Fruit fly (Drosophila melanogaster) whole organism, embryonic: ENCODE results near the gene unc-4.

ENCODE experiments used
- CG10321 ChIP-seq: fragments of 200-800 bp; sonication (Bioruptor generic); IDR thresholded peaks from 2 replicates; pipeline ENCODE4 v1.3.6; 2022; ENCODE audit warnings: missing biosample characterization, missing genetic modification characterization
- CG11696 ChIP-seq: fragments of 200-800 bp; sonication (Bioruptor generic); IDR thresholded peaks from 2 replicates; pipeline ENCODE4 v1.3.6; 2022; ENCODE audit warnings: missing biosample characterization, missing genetic modification characterization
- CG1233 ChIP-seq: fragments of 200-800 bp; sonication (Bioruptor generic); optimal IDR thresholded peaks from 4 replicates; lab custom pipeline; 2018; ENCODE audit warnings: missing biosample characterization, mild to moderate bottlenecking, missing genetic modification characterization
- CG15073 ChIP-seq: fragments of 200-800 bp; sonication (Bioruptor generic); optimal IDR thresholded peaks from 2 replicates; lab custom pipeline; 2016; ENCODE audit warnings: missing biosample characterization, missing genetic modification characterization
- CG15601 ChIP-seq: fragments of 200-800 bp; sonication (Bioruptor generic); optimal IDR thresholded peaks from 3 replicates; lab custom pipeline; 2019; ENCODE audit warnings: missing biosample characterization, mild to moderate bottlenecking, missing genetic modification characterization, moderate library complexity
- CG16863 ChIP-seq: fragments of 200-800 bp; sonication (Bioruptor generic); optimal IDR thresholded peaks from 3 replicates; lab custom pipeline; 2016; ENCODE audit warnings: missing biosample characterization, missing genetic modification characterization
- CG1832 ChIP-seq: fragments of 200-800 bp; sonication (Bioruptor generic); optimal IDR thresholded peaks from 2 replicates; lab custom pipeline; 2017; ENCODE audit warnings: missing biosample characterization, mild to moderate bottlenecking, missing genetic modification characterization, inconsistent platforms
- CG2202 ChIP-seq: fragments of 200-800 bp; sonication (Bioruptor generic); optimal IDR thresholded peaks from 2 replicates; lab custom pipeline; 2018; ENCODE audit warnings: missing biosample characterization, mild to moderate bottlenecking, missing genetic modification characterization
- CG30403 ChIP-seq: fragments of 200-800 bp; sonication (Bioruptor generic); optimal IDR thresholded peaks from 3 replicates; lab custom pipeline; 2016; ENCODE audit warnings: missing biosample characterization, missing genetic modification characterization
- CG30431 ChIP-seq: fragments of 200-800 bp; sonication (Bioruptor generic); optimal IDR thresholded peaks from 2 replicates; lab custom pipeline; 2017; ENCODE audit warnings: missing biosample characterization, missing genetic modification characterization
- CG3065 ChIP-seq: fragments of 200-800 bp; sonication (Bioruptor generic); optimal IDR thresholded peaks from 2 replicates; lab custom pipeline; 2016; ENCODE audit warnings: missing biosample characterization, missing genetic modification characterization
- CG3847 ChIP-seq: fragments of 200-800 bp; sonication (Bioruptor generic); IDR thresholded peaks from 2 replicates; pipeline ENCODE4 v1.3.6; 2022; ENCODE audit warnings: missing biosample characterization, missing genetic modification characterization
- CG6254 ChIP-seq: fragments of 200-800 bp; sonication (Bioruptor generic); optimal IDR thresholded peaks from 3 replicates; lab custom pipeline; 2017; ENCODE audit warnings: mild to moderate bottlenecking, missing biosample characterization, missing genetic modification reagents, missing genetic modification characterization
- CG6689 ChIP-seq: fragments of 200-800 bp; sonication (Bioruptor generic); IDR thresholded peaks from 2 replicates; pipeline ENCODE4 v1.3.6; 2022; ENCODE audit warnings: missing biosample characterization, missing genetic modification characterization
- CG7357 ChIP-seq: fragments of 200-800 bp; sonication (Bioruptor generic); IDR thresholded peaks from 3 replicates; pipeline ENCODE4 v1.3.6; 2022; ENCODE audit warnings: missing biosample characterization, missing genetic modification characterization
- CG7372 ChIP-seq: fragments of 200-800 bp; sonication (Bioruptor generic); IDR thresholded peaks from 2 replicates; pipeline ENCODE4 v1.3.6; 2022; ENCODE audit warnings: missing biosample characterization, missing genetic modification characterization
- CG8089 ChIP-seq: fragments of 200-800 bp; sonication (Bioruptor generic); optimal IDR thresholded peaks from 3 replicates; lab custom pipeline; 2016; ENCODE audit warnings: missing biosample characterization, missing genetic modification characterization
- CG8924 ChIP-seq: fragments of 200-800 bp; optimal IDR thresholded peaks from 3 replicates; lab custom pipeline; 2019; ENCODE audit warnings: missing biosample characterization, mild to moderate bottlenecking, missing genetic modification characterization, moderate library complexity
- CG9437 ChIP-seq: fragments of 200-800 bp; sonication (Bioruptor generic); optimal IDR thresholded peaks from 2 replicates; lab custom pipeline; 2018; ENCODE audit warnings: missing biosample characterization, mild to moderate bottlenecking, missing genetic modification characterization
- Dip2 ChIP-seq: fragments of 200-800 bp; sonication (Bioruptor generic); IDR thresholded peaks from 2 replicates; pipeline ENCODE4 v1.3.6; 2022; ENCODE audit warnings: missing biosample characterization, missing genetic modification characterization
- Ets65A ChIP-seq: fragments of 200-800 bp; sonication (Bioruptor generic); peaks from one replicate; lab custom pipeline; 2016; ENCODE audit warnings: missing biosample characterization, missing genetic modification characterization
- HLH4C ChIP-seq: fragments of 200-800 bp; sonication (Bioruptor generic); IDR thresholded peaks from 3 replicates; pipeline ENCODE4 v1.3.6; 2022; ENCODE audit warnings: missing biosample characterization, missing genetic modification characterization; ENCODE audit not compliant: partially characterized antibody
- Jarid2 ChIP-seq: fragments of 200-800 bp; sonication (Bioruptor generic); optimal IDR thresholded peaks from 3 replicates; lab custom pipeline; 2017; ENCODE audit warnings: mild to moderate bottlenecking, missing biosample characterization, missing genetic modification reagents, missing genetic modification characterization
- Med ChIP-seq: fragments of 200-800 bp; sonication (Bioruptor generic); peaks from one replicate; lab custom pipeline; 2016; ENCODE audit warnings: missing biosample characterization, missing genetic modification characterization, mild to moderate bottlenecking, inconsistent platforms, moderate library complexity
- Nf-YB ChIP-seq: fragments of 200-800 bp; sonication (Bioruptor generic); optimal IDR thresholded peaks from 3 replicates; lab custom pipeline; 2019; ENCODE audit warnings: missing biosample characterization, mild to moderate bottlenecking, missing genetic modification characterization, moderate library complexity
- Nf-YC ChIP-seq: fragments of 200-800 bp; optimal IDR thresholded peaks from 3 replicates; lab custom pipeline; 2019; ENCODE audit warnings: missing biosample characterization, mild to moderate bottlenecking, missing genetic modification characterization, moderate library complexity
- Oli ChIP-seq: fragments of 200-800 bp; sonication (Bioruptor generic); optimal IDR thresholded peaks from 2 replicates; lab custom pipeline; 2018; ENCODE audit warnings: missing biosample characterization, mild to moderate bottlenecking, missing genetic modification characterization, moderate library complexity
- Sox100B ChIP-seq: fragments of 200-800 bp; sonication (Bioruptor generic); optimal IDR thresholded peaks from 3 replicates; lab custom pipeline; 2018; ENCODE audit warnings: missing biosample characterization, mild to moderate bottlenecking, missing genetic modification characterization
- Sox102F ChIP-seq: fragments of 200-800 bp; sonication (Bioruptor generic); optimal IDR thresholded peaks from 2 replicates; lab custom pipeline; 2018; ENCODE audit warnings: missing biosample characterization, mild to moderate bottlenecking, missing genetic modification characterization, moderate library complexity
- Vsx1 ChIP-seq: fragments of 200-800 bp; sonication (Bioruptor generic); optimal IDR thresholded peaks from 2 replicates; lab custom pipeline; 2017; ENCODE audit warnings: missing biosample characterization, mild to moderate bottlenecking, missing genetic modification characterization, missing genetic modification reagents
- Xrp1 ChIP-seq: fragments of 200-800 bp; sonication (Bioruptor generic); IDR thresholded peaks from 2 replicates; pipeline ENCODE4 v1.3.6; 2022; ENCODE audit warnings: missing biosample characterization, missing genetic modification characterization
- cad ChIP-seq: fragments of >200 bp; optimal IDR thresholded peaks from 2 replicates; lab custom pipeline; 2017; ENCODE audit warnings: missing biosample characterization, missing genetic modification characterization
- chn ChIP-seq: fragments of 200-800 bp; sonication (Bioruptor generic); optimal IDR thresholded peaks from 2 replicates; lab custom pipeline; 2016; ENCODE audit warnings: missing biosample characterization, missing genetic modification characterization
- crol ChIP-seq: fragments of 200-800 bp; sonication (Bioruptor generic); IDR thresholded peaks from 2 replicates; pipeline ENCODE4 v1.3.6; 2022; ENCODE audit warnings: missing biosample characterization, missing genetic modification characterization
- fu2 ChIP-seq: fragments of 200-800 bp; sonication (Bioruptor generic); optimal IDR thresholded peaks from 2 replicates; lab custom pipeline; 2016; ENCODE audit warnings: missing biosample characterization, missing genetic modification characterization
- grn ChIP-seq: fragments of 200-800 bp; sonication (Bioruptor generic); optimal IDR thresholded peaks from 3 replicates; lab custom pipeline; 2017; ENCODE audit warnings: missing biosample characterization, missing genetic modification characterization
- hbn ChIP-seq: fragments of 200-800 bp; sonication (Bioruptor generic); IDR thresholded peaks from 2 replicates; pipeline ENCODE4 v1.3.6; 2022; ENCODE audit warnings: missing biosample characterization, missing genetic modification characterization; ENCODE audit not compliant: partially characterized antibody
- kni ChIP-seq: fragments of 200-800 bp; sonication (Bioruptor generic); optimal IDR thresholded peaks from 3 replicates; lab custom pipeline; 2017; ENCODE audit warnings: mild to moderate bottlenecking, missing biosample characterization, missing genetic modification reagents, missing genetic modification characterization
- lab ChIP-seq: fragments of 200-800 bp; sonication (Bioruptor generic); optimal IDR thresholded peaks from 3 replicates; lab custom pipeline; 2017; ENCODE audit warnings: missing biosample characterization, missing genetic modification characterization, mild to moderate bottlenecking, moderate library complexity, missing genetic modification reagents
- lov ChIP-seq, 2 experiments: fragments of 200-800 bp in 1 of 2; fragments of >200 bp in 1 of 2; sonication (Bioruptor generic) in 1 of 2; IDR thresholded peaks in 1 of 2; optimal IDR thresholded peaks in 1 of 2; 2 replicates in 1 of 2; 3 replicates in 1 of 2; pipeline versions ENCODE4 v1.3.6 to Lab custom; 2017 to 2022; ENCODE audit warnings: missing biosample characterization in 1 of 2, missing genetic modification characterization in 1 of 2
- ro ChIP-seq: fragments of 200-800 bp; sonication (Bioruptor generic); IDR thresholded peaks from 2 replicates; pipeline ENCODE4 v1.3.6; 2022; ENCODE audit warnings: missing biosample characterization, missing genetic modification characterization
- sens ChIP-seq: fragments of 200-800 bp; sonication (Bioruptor generic); peaks from one replicate; lab custom pipeline; 2016; ENCODE audit warnings: missing biosample characterization, missing genetic modification characterization
- slbo ChIP-seq: fragments of 200-800 bp; sonication (Bioruptor generic); IDR thresholded peaks from 2 replicates; pipeline ENCODE4 v1.3.6; 2022; ENCODE audit warnings: missing biosample characterization, missing genetic modification characterization
- wdn ChIP-seq: fragments of 200-800 bp; sonication (Bioruptor generic); IDR thresholded peaks from 2 replicates; pipeline ENCODE4 v1.3.6; 2022; ENCODE audit warnings: missing biosample characterization, missing genetic modification characterization
- yki ChIP-seq: fragments of >200 bp; optimal IDR thresholded peaks from 3 replicates; lab custom pipeline; 2018

Gene unc-4

dm6 chrX:17764897-17765296 lies 3.5 kb upstream of the unc-4 start (continued):
- no peak for TF ChIP-seq CG2202
- no peak for TF ChIP-seq lov (optimal IDR thresholded peaks at IDR 0.05; lab: Kevin White, UChicago)
- no peak for TF ChIP-seq lov (GFP tag; IDR thresholded peaks at IDR 0.05; lab: Robert Waterston, UW)
- TF ChIP-seq slbo (GFP tag; lab: Robert Waterston, UW): no peak
- TF ChIP-seq CG10321: 0 out of 2 replicates have a peak, but pooled peaks have one; percentile 13
- no peak for TF ChIP-seq wdn (GFP tag; lab: Robert Waterston, UW)
- TF ChIP-seq Nf-YC (tag; lab: Kevin White, UChicago): peak; percentile 84
- peak; percentile 21 for TF ChIP-seq Jarid2 (GFP tag; lab: Kevin White, UChicago)
- no peak for TF ChIP-seq grn (GFP tag; lab: Kevin White, UChicago)
- TF ChIP-seq Vsx1 (GFP tag; lab: Kevin White, UChicago): no peak
- no peak for TF ChIP-seq Sox102F (GFP tag; lab: Kevin White, UChicago)
- no peak for TF ChIP-seq Dip2 (GFP tag; lab: Robert Waterston, UW)
- TF ChIP-seq Nf-YB (GFP tag; lab: Kevin White, UChicago): peak; percentile 95
- no peak for TF ChIP-seq CG7357 (GFP tag; lab: Robert Waterston, UW)

- TF ChIP-seq CG6254: no peak
- TF ChIP-seq Med: peak; percentile 41
- TF ChIP-seq lab (GFP tag; lab: Kevin White, UChicago): no peak
- TF ChIP-seq CG9437 (GFP tag; lab: Kevin White, UChicago): no peak
- TF ChIP-seq CG30403 (GFP tag; lab: Kevin White, UChicago): no peak
- peak; percentile 58 for TF ChIP-seq sens
- no peak for TF ChIP-seq HLH4C (GFP tag; lab: Robert Waterston, UW)
- peak; percentile 58 for TF ChIP-seq Ets65A (GFP tag; lab: Kevin White, UChicago)
Observed at dm6 chrX:17769179-17769578, 810 bp downstream of the unc-4 start.

dm6 chrX:17771878-17772277 lies 3.5 kb downstream of the unc-4 start:
- TF ChIP-seq CG15601 (tag; lab: Kevin White, UChicago) (no peak), Nf-YB (GFP tag; lab: Kevin White, UChicago) (peak; percentile 80), Nf-YC (tag; lab: Kevin White, UChicago) (peak; percentile 61)

dm6 chrX:17774548-17774947 lies 6.2 kb downstream of the unc-4 start:
- TF ChIP-seq crol (GFP tag; lab: Robert Waterston, UW): peak; percentile 30; the same call in 1 of the 2 replicates
- peak; percentile 45 for TF ChIP-seq Nf-YB (GFP tag; lab: Kevin White, UChicago)
- TF ChIP-seq CG3065 (GFP tag; lab: Kevin White, UChicago): no peak
- TF ChIP-seq CG11696 (GFP tag; lab: Robert Waterston, UW): peak; percentile 81
- TF ChIP-seq kni (GFP tag; lab: Kevin White, UChicago): peak; percentile 40
- no peak for TF ChIP-seq CG7372
- no peak for TF ChIP-seq cad (GFP tag; lab: Kevin White, UChicago)
- TF ChIP-seq CG1832 (GFP tag; lab: Kevin White, UChicago): peak; percentile 34
- TF ChIP-seq yki: no peak
- peak; percentile 88 for TF ChIP-seq CG15073
- peak; percentile 19 for TF ChIP-seq Nf-YC (tag; lab: Kevin White, UChicago)

- TF ChIP-seq ro (GFP tag; lab: Robert Waterston, UW) (no peak), Xrp1 (GFP tag; lab: Robert Waterston, UW) (peak; percentile 28; the same call in 1 of the 2 replicates), CG30431 (GFP tag; lab: Kevin White, UChicago) (peak; percentile 27), hbn (GFP tag; lab: Robert Waterston, UW) (no peak), CG16863 (GFP tag; lab: Kevin White, UChicago) (peak; percentile 17), Oli (tag; lab: Kevin White, UChicago) (peak; percentile 65), CG3847 (GFP tag; lab: Robert Waterston, UW) (0 out of 2 replicates have a peak, but pooled peaks have one; percentile 19), cad (GFP tag; lab: Kevin White, UChicago) (no peak), CG6689 (GFP tag; lab: Robert Waterston, UW) (peak; percentile 49), CG8089 (GFP tag; lab: Kevin White, UChicago) (peak; percentile 12), fu2 (GFP tag; lab: Kevin White, UChicago) (no peak), grn (GFP tag; lab: Kevin White, UChicago) (no peak), Sox100B (GFP tag; lab: Kevin White, UChicago) (peak; percentile 54), CG1233 (GFP tag; lab: Kevin White, UChicago) (peak; percentile 20), CG8924 (tag; lab: Kevin White, UChicago) (peak; percentile 53), chn (GFP tag; lab: Kevin White, UChicago) (peak; percentile 40)
Observed at dm6 chrX:17780295-17780694, 11.9 kb downstream of the unc-4 start.
